Worm (Caenorhabditis elegans): Measurements from ENCODE around the gene F55C12.19.

Gene F55C12.19

DNA sequence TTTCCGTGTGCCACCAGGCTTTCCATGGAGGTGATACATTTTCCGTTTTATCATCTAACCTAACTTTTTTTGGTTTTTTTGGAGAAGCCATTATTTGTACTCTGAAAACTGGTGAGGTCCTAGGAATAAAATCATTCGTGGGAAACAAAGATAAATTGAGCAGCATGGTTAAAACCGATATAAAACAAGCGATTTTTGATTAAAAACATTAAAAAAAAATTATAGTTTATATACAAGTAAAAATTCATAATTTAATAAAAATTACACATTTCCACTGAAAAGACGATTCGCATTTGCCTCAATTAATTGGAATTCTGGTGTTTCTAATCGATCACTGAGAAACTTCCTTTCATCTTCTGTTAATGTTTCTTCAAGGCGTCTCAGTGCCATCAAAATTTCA, 27.5 kb upstream of the F55C12.19 start, which contains the start of gene ZK1248.15:
TSS of gene ZK1248.15 (minus strand) at position 101 of the 400 bp plus-strand sequence.
- peak in 1 of 2 experiments; percentile 86 for TF ChIP-seq unc-62 (GFP tag; optimal IDR thresholded peaks at IDR 0.05 in 1 of 2)
- no peak for TF ChIP-seq unc-62 (tag; optimal IDR thresholded peaks at IDR 0.05)
- TF ChIP-seq D1046.2 (GFP tag; IDR thresholded peaks at IDR 0.05) = no peak

ce11 chrII:5839227-5839626, 26.7 kb upstream of the F55C12.19 start, which contains the start of gene ZK1248.19:
Gene ZK1248.19, minus strand, starts transcription at chrII:5839414.
- no peak for TF ChIP-seq sdz-12 (GFP tag; optimal IDR thresholded peaks at IDR 0.05)
- TF ChIP-seq lsy-2 (tag; optimal IDR thresholded peaks at IDR 0.05) = peak in 1 of 2 experiments; percentile 54
- no peak for TF ChIP-seq lir-3 (tag; optimal IDR thresholded peaks at IDR 0.05)
- no peak for TF ChIP-seq nhr-28 (tag; optimal IDR thresholded peaks at IDR 0.05)
- no peak for TF ChIP-seq gei-8 (GFP tag; optimal IDR thresholded peaks at IDR 0.05)
- TF ChIP-seq ama-1 (optimal IDR thresholded peaks at IDR 0.05) = no peak
- no peak for TF ChIP-seq aly-2 (tag; optimal IDR thresholded peaks at IDR 0.05)
- TF ChIP-seq mxl-2 (GFP tag; conservative IDR thresholded peaks at IDR 0.05) = no peak
- TF ChIP-seq R02D3.7 (tag; optimal IDR thresholded peaks at IDR 0.05) = peak; percentile 88
- TF ChIP-seq nhr-25 (tag; optimal IDR thresholded peaks at IDR 0.05; ENCODE audit: borderline replicate concordance, insufficient read depth) = no peak
- TF ChIP-seq T20F7.1 (GFP tag; optimal IDR thresholded peaks at IDR 0.05) = no peak
- TF ChIP-seq attf-4 (tag; optimal IDR thresholded peaks at IDR 0.05) = no peak
- TF ChIP-seq madf-9 (GFP tag; conservative IDR thresholded peaks at IDR 0.05) = no peak
- TF ChIP-seq T26A8.4 (GFP tag; IDR thresholded peaks at IDR 0.05) = no peak
- no peak for TF ChIP-seq hlh-30 (tag; optimal IDR thresholded peaks at IDR 0.05; ENCODE audit: insufficient read depth)
- TF ChIP-seq ctbp-1 (GFP tag; IDR thresholded peaks at IDR 0.05) = no peak
- TF ChIP-seq mes-2 (tag; optimal IDR thresholded peaks at IDR 0.05; ENCODE audit: poor library complexity, severe bottlenecking) = peak; percentile 57
- TF ChIP-seq fos-1 (tag; optimal IDR thresholded peaks at IDR 0.05) = no peak
- TF ChIP-seq nhr-77 (tag; optimal IDR thresholded peaks at IDR 0.05) = no peak
- peak; percentile 12 for TF ChIP-seq dpl-1 (GFP tag; optimal IDR thresholded peaks at IDR 0.05)
- TF ChIP-seq hlh-11 (tag; optimal IDR thresholded peaks at IDR 0.05) = no peak
- TF ChIP-seq ceh-44 (GFP tag; IDR thresholded peaks at IDR 0.05) = no peak
- no peak for TF ChIP-seq daf-12 (tag; optimal IDR thresholded peaks at IDR 0.05)
- no peak for TF ChIP-seq zfp-2 (tag; optimal IDR thresholded peaks at IDR 0.05)
- TF ChIP-seq daf-16 (GFP tag; optimal IDR thresholded peaks at IDR 0.05) = no peak
- peak; percentile 24 for TF ChIP-seq daf-16 (tag; optimal IDR thresholded peaks at IDR 0.05)
- TF ChIP-seq daf-19 (GFP tag; conservative IDR thresholded peaks at IDR 0.05) = no peak
- TF ChIP-seq spr-3 (GFP tag; optimal IDR thresholded peaks at IDR 0.05) = no peak
- no peak for TF ChIP-seq egl-43 (GFP tag; IDR thresholded peaks at IDR 0.05)
- no peak for TF ChIP-seq nhr-42 (GFP tag; IDR thresholded peaks at IDR 0.05)

- TF ChIP-seq sdz-12 (GFP tag; optimal IDR thresholded peaks at IDR 0.05) = no peak
- no peak for TF ChIP-seq dmd-6 (GFP tag; IDR thresholded peaks at IDR 0.05)
- TF ChIP-seq daf-16 (GFP tag; optimal IDR thresholded peaks at IDR 0.05) = peak in 1 of 2 experiments; percentile 94
- no peak for TF ChIP-seq daf-16 (tag; optimal IDR thresholded peaks at IDR 0.05)
- TF ChIP-seq pha-4 (GFP tag; IDR thresholded peaks at IDR 0.05) = no peak
- no peak for TF ChIP-seq pha-4 (tag; optimal IDR thresholded peaks at IDR 0.05)
- peak; percentile 34 for TF ChIP-seq nhr-11 (tag; optimal IDR thresholded peaks at IDR 0.05)
- TF ChIP-seq D1046.2 (GFP tag; IDR thresholded peaks at IDR 0.05) = no peak
- no peak for TF ChIP-seq T20F7.1 (GFP tag; optimal IDR thresholded peaks at IDR 0.05)
- TF ChIP-seq tra-1 (GFP tag; IDR thresholded peaks at IDR 0.05) = no peak
Observed at ce11 chrII:5841053-5841547, 24.8 kb upstream of the F55C12.19 start, which contains the start of gene lec-5. Gene lec-5, minus strand, starts transcription at chrII:5841103.

Measured in whole organism, L4 larva.